Worm (Caenorhabditis elegans) whole organism, L1 larva: ENCODE measurements around the gene D2096.13.

Experiments used
- alr-1 ChIP-seq: fragments of 200-800 bp; sonication (Bioruptor generic); optimal IDR thresholded peaks from 2 replicates; lab custom pipeline; 2018; ENCODE audit warnings: borderline replicate concordance, mild to moderate bottlenecking, missing genetic modification characterization, missing compliant biosample characterization
- aly-2 ChIP-seq: fragments of 150-350 bp; optimal IDR thresholded peaks from 2 replicates; lab custom pipeline; 2014; ENCODE audit warnings: missing biosample characterization, missing genetic modification characterization
- ces-1 ChIP-seq: fragments of 150-350 bp; optimal IDR thresholded peaks from 2 replicates; lab custom pipeline; 2014; ENCODE audit warnings: missing biosample characterization, missing genetic modification reagents, missing genetic modification characterization
- egl-13 ChIP-seq: sonication (generic microtip); optimal IDR thresholded peaks from 2 replicates; lab custom pipeline; 2016; ENCODE audit warnings: missing genotype, missing genetic modification reagents, missing genetic modification characterization, missing compliant biosample characterization
- egl-27 ChIP-seq, 2 experiments: fragments of 150-350 bp in 1 of 2; sonication (generic microtip); optimal IDR thresholded peaks; 3 replicates each; lab custom pipeline; 2017 to 2018; ENCODE audit warnings: missing biosample characterization in 2 of 2, missing genetic modification characterization in 2 of 2, missing genetic modification reagents in 2 of 2
- elt-2 ChIP-seq: sonication (generic microtip); optimal IDR thresholded peaks from 2 replicates; lab custom pipeline; 2016; ENCODE audit warnings: missing genetic modification characterization, mild to moderate bottlenecking, inconsistent platforms, missing compliant biosample characterization, missing genetic modification reagents
- lin-13 ChIP-seq: fragments of 150-350 bp; optimal IDR thresholded peaks from 2 replicates; lab custom pipeline; 2014; ENCODE audit warnings: missing biosample characterization, missing genetic modification reagents, missing genetic modification characterization
- mep-1 ChIP-seq: fragments of 150-350 bp; optimal IDR thresholded peaks from 2 replicates; lab custom pipeline; 2014; ENCODE audit warnings: missing biosample characterization, missing genetic modification characterization
- nhr-19 ChIP-seq: fragments of 200-800 bp; sonication (Bioruptor generic); conservative IDR thresholded peaks from 2 replicates; pipeline ENCODE4 v1.3.6; 2022; ENCODE audit warnings: missing genetic modification characterization, missing compliant biosample characterization
- nhr-28 ChIP-seq: fragments of 150-350 bp; optimal IDR thresholded peaks from 2 replicates; lab custom pipeline; 2014; ENCODE audit warnings: missing biosample characterization, missing genetic modification characterization
- tbx-2 ChIP-seq: sonication (generic microtip); optimal IDR thresholded peaks from 2 replicates; lab custom pipeline; 2016; ENCODE audit warnings: missing genetic modification characterization, missing compliant biosample characterization
- zag-1 ChIP-seq: fragments of 150-350 bp; optimal IDR thresholded peaks from 2 replicates; lab custom pipeline; 2014; ENCODE audit warnings: missing biosample characterization, missing genetic modification characterization

DNA sequence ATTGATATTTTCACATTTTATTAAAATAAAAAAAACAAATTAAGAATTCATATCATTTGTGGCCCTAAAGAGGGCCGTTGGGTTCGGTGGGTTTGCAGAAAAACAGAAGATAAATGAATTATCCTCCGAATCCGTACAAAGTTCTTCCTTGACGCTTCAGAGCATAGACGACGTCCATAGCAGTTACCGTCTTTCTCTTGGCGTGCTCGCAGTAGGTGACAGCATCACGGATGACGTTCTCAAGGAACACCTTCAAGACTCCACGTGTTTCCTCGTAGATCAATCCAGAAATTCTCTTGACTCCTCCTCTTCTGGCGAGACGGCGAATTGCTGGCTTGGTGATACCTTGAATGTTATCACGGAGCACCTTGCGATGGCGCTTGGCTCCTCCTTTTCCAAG lies 24.8 kb downstream of the D2096.13 start:
- TF ChIP-seq nhr-28 (tag; lab: Kevin White, UChicago) (no peak), ces-1 (GFP tag; lab: Kevin White, UChicago) (no peak), zag-1 (tag; lab: Kevin White, UChicago) (no peak), egl-27 (tag; optimal IDR thresholded peaks at IDR 0.05; lab: Kevin White, UChicago) (no peak), aly-2 (no peak), egl-13 (tag; lab: Kevin White, UChicago) (no peak), alr-1 (tag; lab: Kevin White, UChicago) (no peak), elt-2 (no peak), tbx-2 (tag; lab: Kevin White, UChicago) (no peak), nhr-19 (GFP tag; lab: Robert Waterston, UW) (no peak), mep-1 (tag; lab: Kevin White, UChicago) (no peak), lin-13 (GFP tag; lab: Kevin White, UChicago) (no peak)
